Worm (Caenorhabditis elegans): ENCODE measurements around the gene srt-17.

DNA sequence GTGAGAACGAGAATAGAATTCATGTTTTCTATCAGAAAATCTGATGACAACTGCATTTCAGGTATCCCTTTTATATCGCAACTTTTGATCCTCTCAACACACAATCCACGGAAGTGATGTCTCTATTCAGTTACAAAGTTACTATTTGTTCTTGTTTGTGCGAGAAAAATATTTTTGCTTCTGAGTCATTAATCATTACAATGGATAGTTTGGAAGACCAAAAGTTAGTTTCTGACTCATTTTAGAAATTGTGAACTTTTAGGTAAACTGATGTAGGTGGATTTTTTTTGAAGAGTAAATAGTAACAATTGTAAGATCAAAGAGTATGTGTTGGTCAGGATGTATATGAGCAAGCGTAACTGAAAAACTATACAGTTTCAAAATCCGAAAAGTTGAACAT lies 15.2 kb downstream of the srt-17 start, which contains the start of gene srlf-36:
- no peak for TF ChIP-seq W03F9.2 (tag; optimal IDR thresholded peaks at IDR 0.05)
- TF ChIP-seq him-1 (tag; optimal IDR thresholded peaks at IDR 0.05), result no peak
